Worm (Caenorhabditis elegans) whole organism, L2 larva: ENCODE results near the gene F14H3.6.
A peak's percentile ranks its signal among the peaks of the same experiment; 100 is the strongest.

Experiments
- C34F6.9 ChIP-seq: fragments of 150-350 bp; optimal IDR thresholded peaks from 2 replicates; lab custom pipeline; 2014; ENCODE audit warnings: missing biosample characterization, missing genetic modification characterization
- R02D3.7 ChIP-seq: fragments of 150-350 bp; optimal IDR thresholded peaks from 2 replicates; lab custom pipeline; 2014; ENCODE audit warnings: missing biosample characterization, missing genetic modification characterization
- Y55F3AM.14 ChIP-seq: fragments of 200-800 bp; sonication (Bioruptor generic); optimal IDR thresholded peaks from 2 replicates; lab custom pipeline; 2018; ENCODE audit warnings: mild to moderate bottlenecking, missing genetic modification characterization, missing compliant biosample characterization
- ZK546.5 ChIP-seq: sonication (generic microtip); optimal IDR thresholded peaks from 2 replicates; lab custom pipeline; 2017; ENCODE audit warnings: missing biosample characterization, missing genetic modification characterization
- alr-1 ChIP-seq: fragments of 150-350 bp; optimal IDR thresholded peaks from 2 replicates; lab custom pipeline; 2014; ENCODE audit warnings: missing biosample characterization, missing genetic modification characterization
- ama-1 ChIP-seq: fragments of 150-350 bp; optimal IDR thresholded peaks from 2 replicates; lab custom pipeline; 2018; ENCODE audit warnings: inconsistent platforms
- blmp-1 ChIP-seq: sonication (generic microtip); optimal IDR thresholded peaks from 2 replicates; lab custom pipeline; 2017; ENCODE audit warnings: missing genetic modification characterization, mild to moderate bottlenecking, missing compliant biosample characterization, antibody characterized with exemption, moderate library complexity; ENCODE audit not compliant: insufficient read depth
- ceh-16 ChIP-seq: fragments of 150-350 bp; optimal IDR thresholded peaks from 2 replicates; lab custom pipeline; 2014; ENCODE audit warnings: missing biosample characterization, missing genetic modification characterization
- ceh-82 ChIP-seq: fragments of 150-350 bp; optimal IDR thresholded peaks from 2 replicates; lab custom pipeline; 2014; ENCODE audit warnings: missing biosample characterization, missing genetic modification characterization
- crh-2 ChIP-seq: sonication (generic microtip); optimal IDR thresholded peaks from 2 replicates; lab custom pipeline; 2017; ENCODE audit warnings: missing biosample characterization, missing genetic modification characterization
- dmd-4 ChIP-seq: sonication (generic microtip); optimal IDR thresholded peaks from 2 replicates; lab custom pipeline; 2017; ENCODE audit warnings: missing biosample characterization, missing genetic modification characterization
- elt-1 ChIP-seq: fragments of 150-350 bp; optimal IDR thresholded peaks from 2 replicates; lab custom pipeline; 2014; ENCODE audit warnings: missing biosample characterization, missing genetic modification characterization
- elt-3 ChIP-seq: sonication (generic microtip); optimal IDR thresholded peaks from 2 replicates; lab custom pipeline; 2017; ENCODE audit warnings: missing biosample characterization, missing genetic modification characterization
- fos-1 ChIP-seq: fragments of 150-350 bp; optimal IDR thresholded peaks from 2 replicates; lab custom pipeline; 2014; ENCODE audit warnings: missing biosample characterization, missing genetic modification characterization
- gmeb-1 ChIP-seq: fragments of 150-350 bp; optimal IDR thresholded peaks from 2 replicates; lab custom pipeline; 2014; ENCODE audit warnings: missing biosample characterization, missing genetic modification characterization
- lin-13 ChIP-seq: fragments of 150-350 bp; optimal IDR thresholded peaks from 2 replicates; lab custom pipeline; 2014; ENCODE audit warnings: missing biosample characterization, missing genetic modification reagents, missing genetic modification characterization
- lsy-2 ChIP-seq, 2 experiments: fragments of 150-350 bp in 1 of 2; sonication (generic microtip) in 1 of 2; optimal IDR thresholded peaks; 2 replicates each; lab custom pipeline; 2014 to 2017; ENCODE audit warnings: missing biosample characterization in 2 of 2, missing genetic modification characterization in 2 of 2
- mab-5 ChIP-seq: fragments of 150-350 bp; optimal IDR thresholded peaks from 2 replicates; lab custom pipeline; 2014; ENCODE audit warnings: missing biosample characterization, missing genetic modification characterization
- mbf-1 ChIP-seq: sonication (generic microtip); optimal IDR thresholded peaks from 2 replicates; lab custom pipeline; 2017; ENCODE audit warnings: missing biosample characterization, missing genetic modification characterization
- mdl-1 ChIP-seq, 2 experiments: fragments of 150-350 bp in 1 of 2; sonication (generic microtip) in 1 of 2; optimal IDR thresholded peaks; 2 replicates each; lab custom pipeline; 2017; ENCODE audit warnings: missing biosample characterization in 2 of 2, missing genetic modification characterization in 2 of 2
- nhr-10 ChIP-seq: sonication (generic microtip); optimal IDR thresholded peaks from 2 replicates; lab custom pipeline; 2017; ENCODE audit warnings: missing biosample characterization, missing genetic modification characterization
- nhr-11 ChIP-seq: fragments of 150-350 bp; optimal IDR thresholded peaks from 2 replicates; lab custom pipeline; 2014; ENCODE audit warnings: missing biosample characterization, missing genetic modification characterization
- nhr-12 ChIP-seq: fragments of 150-350 bp; optimal IDR thresholded peaks from 2 replicates; lab custom pipeline; 2014; ENCODE audit warnings: missing biosample characterization, missing genetic modification characterization
- nhr-129 ChIP-seq: fragments of 150-350 bp; optimal IDR thresholded peaks from 2 replicates; lab custom pipeline; 2014; ENCODE audit warnings: missing biosample characterization, missing genetic modification characterization
- nhr-23 ChIP-seq: fragments of 150-350 bp; optimal IDR thresholded peaks from 2 replicates; lab custom pipeline; 2014; ENCODE audit warnings: missing biosample characterization, missing genetic modification reagents, missing genetic modification characterization
- nhr-25 ChIP-seq: fragments of 150-350 bp; sonication (generic microtip); optimal IDR thresholded peaks from 3 replicates; lab custom pipeline; 2014; ENCODE audit warnings: missing biosample characterization, missing genetic modification characterization
- nhr-6 ChIP-seq: fragments of 150-350 bp; optimal IDR thresholded peaks from 2 replicates; lab custom pipeline; 2014; ENCODE audit warnings: missing biosample characterization, missing genetic modification characterization
- nhr-77 ChIP-seq: fragments of 150-350 bp; optimal IDR thresholded peaks from 2 replicates; lab custom pipeline; 2014; ENCODE audit warnings: missing biosample characterization, missing genetic modification characterization
- peb-1 ChIP-seq: fragments of 150-350 bp; optimal IDR thresholded peaks from 2 replicates; lab custom pipeline; 2014; ENCODE audit warnings: missing biosample characterization, missing genetic modification characterization
- sem-4 ChIP-seq: fragments of 150-350 bp; optimal IDR thresholded peaks from 2 replicates; lab custom pipeline; 2014; ENCODE audit warnings: missing biosample characterization, missing genetic modification reagents, missing genetic modification characterization
- skn-1 ChIP-seq: sonication (generic microtip); optimal IDR thresholded peaks from 2 replicates; lab custom pipeline; 2017; ENCODE audit warnings: missing biosample characterization, missing genetic modification characterization
- sma-9 ChIP-seq, 2 experiments: fragments of 150-350 bp in 1 of 2; sonication (generic microtip) in 1 of 2; optimal IDR thresholded peaks; 2 replicates each; lab custom pipeline; 2014 to 2016; ENCODE audit warnings: missing genetic modification characterization in 2 of 2, mild to moderate bottlenecking in 1 of 2, missing biosample characterization in 1 of 2, missing compliant biosample characterization in 1 of 2, missing genetic modification reagents in 1 of 2, moderate library complexity in 1 of 2
- unc-39 ChIP-seq: fragments of 150-350 bp; optimal IDR thresholded peaks from 2 replicates; lab custom pipeline; 2014; ENCODE audit warnings: missing biosample characterization, missing genetic modification characterization
- unc-62 ChIP-seq: fragments of 150-350 bp; optimal IDR thresholded peaks from 2 replicates; lab custom pipeline; 2014; ENCODE audit warnings: missing biosample characterization, missing genetic modification reagents, missing genetic modification characterization
- ztf-1 ChIP-seq: fragments of 200-800 bp; sonication (Bioruptor generic); conservative IDR thresholded peaks from 2 replicates; pipeline ENCODE4 v1.3.6; 2022; ENCODE audit warnings: missing genetic modification characterization, missing compliant biosample characterization
- ztf-11 ChIP-seq: sonication (generic microtip); optimal IDR thresholded peaks from 2 replicates; lab custom pipeline; 2017; ENCODE audit warnings: missing biosample characterization, missing genetic modification characterization
- ztf-4 ChIP-seq: fragments of 150-350 bp; optimal IDR thresholded peaks from 2 replicates; lab custom pipeline; 2014; ENCODE audit warnings: missing biosample characterization, missing genetic modification characterization

The F14H3.6 gene

DNA sequence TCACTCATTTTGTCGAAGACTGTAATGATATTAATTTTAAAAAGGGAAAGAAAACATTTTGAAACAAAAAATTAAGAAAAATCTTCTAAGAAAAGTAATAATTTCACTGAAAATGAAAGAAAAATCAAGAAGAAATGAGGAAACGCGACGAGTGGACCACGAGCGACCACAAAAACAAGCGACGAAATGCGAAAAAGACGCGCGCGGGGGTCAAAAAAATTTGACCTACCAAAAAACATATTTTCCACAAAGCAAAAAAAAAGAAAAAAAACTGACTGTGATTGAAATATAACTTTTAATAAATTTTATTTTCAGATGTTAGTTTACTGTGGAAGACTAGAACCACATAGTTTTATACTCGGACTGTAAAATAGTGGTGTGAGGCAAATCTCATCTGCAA is at the start of gene F14H3.6:
Gene F14H3.6, minus strand, starts transcription at position 22 of the 400 bp plus-strand sequence.
- TF ChIP-seq nhr-10 = no peak
- no peak for TF ChIP-seq crh-2 (tag; lab: Kevin White, UChicago)
- TF ChIP-seq nhr-6 (tag; lab: Kevin White, UChicago) = no peak
- TF ChIP-seq peb-1 (tag; lab: Kevin White, UChicago) = no peak
- TF ChIP-seq ztf-1 = no peak
- no peak for TF ChIP-seq ceh-16
- TF ChIP-seq alr-1 (tag; lab: Kevin White, UChicago) = no peak
- TF ChIP-seq nhr-12 (tag; lab: Kevin White, UChicago) = no peak
- no peak for TF ChIP-seq elt-3 (tag; lab: Kevin White, UChicago)
- TF ChIP-seq lin-13 (GFP tag; lab: Kevin White, UChicago) = no peak
- no peak for TF ChIP-seq dmd-4 (tag; lab: Kevin White, UChicago)
- no peak for TF ChIP-seq mbf-1 (tag; lab: Kevin White, UChicago)
- TF ChIP-seq nhr-129 = no peak
- TF ChIP-seq ZK546.5 (tag; lab: Kevin White, UChicago) = no peak
- no peak for TF ChIP-seq elt-1 (tag; lab: Kevin White, UChicago)
- no peak for TF ChIP-seq R02D3.7 (tag; lab: Kevin White, UChicago)
- no peak for TF ChIP-seq sem-4
- no peak for TF ChIP-seq unc-39 (tag; lab: Kevin White, UChicago)
- no peak for TF ChIP-seq Y55F3AM.14 (GFP tag; lab: Kevin White, UChicago)
- no peak for TF ChIP-seq nhr-77

DNA sequence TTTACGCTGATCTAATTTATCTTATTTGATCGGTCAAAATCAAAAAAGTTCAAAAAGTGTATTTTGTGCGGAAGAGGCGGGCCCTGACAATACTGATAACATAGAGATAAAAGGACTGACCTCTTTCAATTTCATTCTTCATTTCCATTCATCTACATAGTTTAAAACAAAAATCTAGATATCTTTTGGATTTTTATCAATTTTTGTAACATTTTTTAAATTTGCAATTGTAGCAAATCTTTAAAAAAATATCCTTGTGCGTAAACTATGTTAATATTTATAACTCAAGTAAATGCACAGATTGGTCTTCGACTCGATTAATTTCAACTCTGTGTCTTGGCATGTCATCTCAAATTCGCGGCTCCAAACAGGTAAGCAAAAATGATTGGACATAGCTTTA is 44.9 kb upstream of the F14H3.6 start, which contains the start of gene argk-1:
Gene argk-1, plus strand, starts transcription at position 301 of the 400 bp plus-strand sequence.
- no peak for TF ChIP-seq ceh-16
- no peak for TF ChIP-seq Y55F3AM.14 (GFP tag; lab: Kevin White, UChicago)
- no peak for TF ChIP-seq nhr-77
- TF ChIP-seq, all 48 proteins: peak for 0

DNA sequence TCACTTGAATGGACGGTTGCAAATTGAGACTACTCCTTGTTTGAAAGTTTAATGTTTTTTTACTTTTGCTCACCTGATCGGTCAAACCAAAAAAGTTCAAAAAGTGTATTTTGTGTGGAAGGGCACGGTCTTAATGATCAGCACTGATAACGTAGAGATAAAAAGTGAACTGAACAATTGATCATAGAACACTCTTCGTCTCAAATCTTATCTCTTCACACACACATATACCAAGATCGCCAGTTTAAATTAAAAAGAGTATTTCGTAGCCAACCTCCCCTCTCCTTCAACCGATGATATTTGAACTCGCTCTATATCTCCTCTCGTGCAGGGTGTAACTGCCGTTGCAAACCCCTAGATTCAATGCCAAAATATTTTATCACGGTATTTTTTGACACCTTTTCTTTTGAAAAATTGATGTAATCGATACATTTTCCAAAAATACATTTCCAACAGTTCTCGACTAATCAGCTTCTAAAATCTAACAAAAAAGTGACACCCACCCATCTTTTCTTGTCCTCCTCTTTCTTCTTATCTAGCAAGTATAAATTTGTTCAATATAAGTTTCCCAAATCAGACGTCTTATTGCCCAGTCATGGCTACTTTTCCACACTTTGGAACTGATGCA is 41.5 kb upstream of the F14H3.6 start, which contains the start of gene cth-1:
Gene cth-1, plus strand, starts transcription at position 578 of the 628 bp plus-strand sequence.
- peak; percentile 37 for TF ChIP-seq fos-1
- no peak for TF ChIP-seq nhr-25
- peak; percentile 84 for TF ChIP-seq sma-9 (GFP tag; optimal IDR thresholded peaks at IDR 0.05; lab: Kevin White, UChicago)
- no peak for TF ChIP-seq sma-9 (tag; optimal IDR thresholded peaks at IDR 0.05; lab: Kevin White, UChicago)

DNA sequence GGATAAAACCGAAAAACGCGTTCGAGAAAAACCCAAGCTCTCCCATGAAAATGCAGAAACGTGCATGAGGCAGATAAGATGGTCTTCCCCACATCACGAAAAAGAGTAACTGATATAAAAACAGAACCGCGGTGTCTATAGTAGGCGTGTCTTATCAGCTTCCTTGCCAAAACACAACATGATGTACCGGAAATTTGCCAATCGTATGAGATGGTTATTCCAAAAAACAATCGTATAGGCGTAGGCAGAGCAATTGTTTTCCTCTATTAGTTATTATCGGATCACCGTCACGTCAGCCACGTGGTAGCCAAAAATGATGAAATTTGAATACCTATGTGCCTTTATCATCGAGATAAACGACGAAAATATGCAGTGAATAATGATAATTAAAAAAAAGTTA is 40.7 kb upstream of the F14H3.6 start, which contains the start of gene str-7:
Gene str-7, minus strand, starts transcription at position 101 of the 400 bp plus-strand sequence.
- no peak for TF ChIP-seq dmd-4 (tag; lab: Kevin White, UChicago)
- no peak for TF ChIP-seq ztf-11 (tag; lab: Kevin White, UChicago)
- no peak for TF ChIP-seq gmeb-1 (tag; lab: Kevin White, UChicago)
- no peak for TF ChIP-seq skn-1 (tag; lab: Kevin White, UChicago)
- no peak for TF ChIP-seq mab-5
- TF ChIP-seq unc-62 (GFP tag; lab: Kevin White, UChicago) = no peak
- TF ChIP-seq, all 48 proteins: peak for 0

DNA sequence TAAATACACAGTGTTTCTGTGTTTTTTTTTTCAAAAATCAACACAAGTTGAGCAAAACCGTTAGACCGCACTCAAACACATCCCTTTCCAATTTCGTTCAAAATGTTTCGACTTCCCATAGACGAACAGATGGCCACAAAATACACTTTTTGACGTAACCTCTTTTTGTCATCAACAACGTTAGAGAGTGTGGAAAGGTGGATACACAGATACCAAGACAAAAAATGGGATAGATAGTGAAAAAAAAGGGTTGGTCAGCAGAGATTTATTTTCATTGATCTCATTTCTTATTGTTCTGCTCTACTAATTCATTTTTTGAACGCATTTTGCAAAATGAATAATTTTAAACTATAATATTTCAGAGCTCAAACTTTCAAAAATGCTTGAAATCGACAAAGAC is 36.2 kb upstream of the F14H3.6 start:
- peak; percentile 57 for TF ChIP-seq sma-9 (GFP tag; optimal IDR thresholded peaks at IDR 0.05; lab: Kevin White, UChicago)
- no peak for TF ChIP-seq sma-9 (tag; optimal IDR thresholded peaks at IDR 0.05; lab: Kevin White, UChicago)
- TF ChIP-seq fos-1 = peak; percentile 26
- no peak for TF ChIP-seq nhr-23
- TF ChIP-seq lsy-2 (tag; optimal IDR thresholded peaks at IDR 0.05; lab: Kevin White, UChicago) = no peak
- TF ChIP-seq nhr-129 = peak; percentile 47
- no peak for TF ChIP-seq blmp-1

DNA sequence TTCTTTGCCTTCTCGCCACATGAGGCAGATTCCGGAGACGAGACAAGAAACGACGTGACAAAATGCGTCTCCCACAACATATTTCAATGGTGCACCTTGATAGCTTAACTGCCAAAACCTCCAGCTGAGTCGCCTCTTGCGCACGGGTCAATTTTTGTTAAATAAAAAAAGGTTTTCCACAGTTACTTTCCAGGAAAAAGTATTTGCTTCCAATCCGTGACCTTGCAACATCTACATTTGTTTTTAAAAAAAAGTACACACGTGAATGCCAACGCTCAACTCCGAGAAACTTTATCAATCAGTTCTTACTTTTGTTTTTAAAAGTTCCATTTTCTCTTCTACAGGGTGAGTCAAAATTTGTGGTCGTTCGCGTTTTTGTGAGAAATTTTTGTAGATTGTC is 35.6 kb upstream of the F14H3.6 start, which contains the start of gene F22B8.7:
Gene F22B8.7, plus strand, starts transcription at position 301 of the 400 bp plus-strand sequence.
- no peak for TF ChIP-seq nhr-11 (tag; lab: Kevin White, UChicago)
- TF ChIP-seq R02D3.7 (tag; lab: Kevin White, UChicago) = no peak
- TF ChIP-seq mdl-1 (tag; optimal IDR thresholded peaks at IDR 0.05; lab: Kevin White, UChicago) = no peak
- no peak for TF ChIP-seq mbf-1 (tag; lab: Kevin White, UChicago)
- no peak for TF ChIP-seq ztf-4 (tag; lab: Kevin White, UChicago)
- TF ChIP-seq C34F6.9 (tag; lab: Kevin White, UChicago) = no peak
- no peak for TF ChIP-seq elt-1 (tag; lab: Kevin White, UChicago)
- TF ChIP-seq ceh-82 = no peak
- no peak for TF ChIP-seq lin-13 (GFP tag; lab: Kevin White, UChicago)
- TF ChIP-seq ama-1 (lab: Kevin White, UChicago) = no peak
- TF ChIP-seq nhr-77 = no peak
- no peak for TF ChIP-seq skn-1 (tag; lab: Kevin White, UChicago)
- TF ChIP-seq ztf-1 = no peak
- TF ChIP-seq peb-1 (tag; lab: Kevin White, UChicago) = no peak
